Fruit fly (Drosophila melanogaster): ENCODE results near the gene eya.

DNA sequence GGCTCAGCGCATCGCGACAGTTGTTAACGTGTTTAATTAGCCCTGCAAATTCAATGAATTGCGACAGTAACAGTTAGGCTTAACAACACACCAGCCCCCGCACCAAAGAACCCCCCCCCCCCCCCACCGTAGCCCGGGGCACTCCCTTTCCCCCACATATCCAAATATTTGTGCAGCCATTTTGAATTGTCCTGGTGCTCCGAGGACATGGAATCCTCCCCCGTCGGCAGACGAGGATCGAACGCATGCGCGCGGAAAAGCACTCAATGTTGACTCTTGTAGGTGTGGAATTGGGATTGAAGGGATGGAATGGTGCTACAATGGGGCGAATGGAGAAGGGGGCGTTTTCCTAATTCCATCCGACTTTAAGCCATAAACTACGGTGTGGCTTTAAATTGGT lies 1.2 kb upstream of the eya start:
- TF ChIP-seq Gug (GFP tag; IDR thresholded peaks at IDR 0.05) (no peak), Eip93F (GFP tag; optimal IDR thresholded peaks at IDR 0.05) (no peak), salr (GFP tag; optimal IDR thresholded peaks at IDR 0.05) (no peak), CG8319 (GFP tag; optimal IDR thresholded peaks at IDR 0.05) (no peak), CG8632 (GFP tag; optimal IDR thresholded peaks at IDR 0.05) (no peak), CG6163 (GFP tag; IDR thresholded peaks at IDR 0.05) (no peak), Lpt (GFP tag; optimal IDR thresholded peaks at IDR 0.05) (no peak), CG15336 (GFP tag; IDR thresholded peaks at IDR 0.05) (no peak), CG16779 (tag; optimal IDR thresholded peaks at IDR 0.05) (no peak), Hr38 (GFP tag; optimal IDR thresholded peaks at IDR 0.05) (no peak), topi (GFP tag; optimal IDR thresholded peaks at IDR 0.05) (no peak)

Measured in whole organism, prepupa.